Fruit fly (Drosophila melanogaster) whole organism, prepupa: Measurements from ENCODE around the gene Arfip.

ENCODE experiments used
- Blimp-1 ChIP-seq: fragments of 200-800 bp; sonication (Bioruptor generic); optimal IDR thresholded peaks from 3 replicates; lab custom pipeline; 2017; ENCODE audit warnings: missing biosample characterization, missing genetic modification characterization, mild to moderate bottlenecking, moderate library complexity, missing genetic modification reagents
- CG11762 ChIP-seq: fragments of 200-800 bp; sonication (Bioruptor generic); optimal IDR thresholded peaks from 3 replicates; lab custom pipeline; 2016; ENCODE audit warnings: missing biosample characterization, missing genetic modification characterization; ENCODE audit not compliant: insufficient read depth
- CG11902 ChIP-seq: fragments of 200-800 bp; sonication (Bioruptor generic); optimal IDR thresholded peaks from 3 replicates; lab custom pipeline; 2016; ENCODE audit warnings: missing biosample characterization, missing genetic modification characterization
- CG16779 ChIP-seq: fragments of 200-800 bp; sonication (Bioruptor generic); optimal IDR thresholded peaks from 3 replicates; lab custom pipeline; 2017; ENCODE audit warnings: missing biosample characterization, mild to moderate bottlenecking, missing genetic modification characterization
- CG31627 ChIP-seq: fragments of 200-800 bp; sonication (Bioruptor generic); optimal IDR thresholded peaks from 3 replicates; lab custom pipeline; 2016; ENCODE audit warnings: missing biosample characterization, missing genetic modification characterization
- CG34406 ChIP-seq: fragments of 200-800 bp; sonication (Bioruptor generic); optimal IDR thresholded peaks from 3 replicates; lab custom pipeline; 2016; ENCODE audit warnings: missing biosample characterization, missing genetic modification characterization
- CG3919 ChIP-seq: fragments of 200-800 bp; sonication (Bioruptor generic); optimal IDR thresholded peaks from 3 replicates; lab custom pipeline; 2016; ENCODE audit warnings: missing biosample characterization, missing genetic modification characterization
- CG6163 ChIP-seq: fragments of 200-800 bp; sonication (Bioruptor generic); IDR thresholded peaks from 3 replicates; pipeline ENCODE4 v1.3.6; 2022; ENCODE audit warnings: missing biosample characterization, missing genetic modification characterization
- CG6792 ChIP-seq: fragments of 200-800 bp; sonication (Bioruptor generic); optimal IDR thresholded peaks from 3 replicates; lab custom pipeline; 2016; ENCODE audit warnings: missing biosample characterization, missing genetic modification characterization
- CG6808 ChIP-seq: fragments of 200-800 bp; sonication (Bioruptor generic); optimal IDR thresholded peaks from 3 replicates; lab custom pipeline; 2017; ENCODE audit warnings: missing biosample characterization, missing genetic modification characterization, mild to moderate bottlenecking, moderate library complexity, missing genetic modification reagents
- CG6854 ChIP-seq: fragments of 200-800 bp; sonication (Bioruptor generic); optimal IDR thresholded peaks from 2 replicates; lab custom pipeline; 2017; ENCODE audit warnings: missing biosample characterization, mild to moderate bottlenecking, missing genetic modification characterization
- CG8119 ChIP-seq: fragments of 200-800 bp; sonication (Bioruptor generic); IDR thresholded peaks from 3 replicates; pipeline ENCODE4 v1.3.6; 2022; ENCODE audit warnings: missing biosample characterization, missing genetic modification characterization
- CG8632 ChIP-seq: fragments of 200-800 bp; sonication (Bioruptor generic); optimal IDR thresholded peaks from 3 replicates; lab custom pipeline; 2016; ENCODE audit warnings: missing biosample characterization, missing genetic modification characterization
- CG9139 ChIP-seq: fragments of 200-800 bp; sonication (Bioruptor generic); optimal IDR thresholded peaks from 3 replicates; lab custom pipeline; 2017; ENCODE audit warnings: missing biosample characterization, mild to moderate bottlenecking, missing genetic modification characterization
- Eip75B ChIP-seq: fragments of 200-800 bp; sonication (Bioruptor generic); optimal IDR thresholded peaks from 3 replicates; lab custom pipeline; 2016; ENCODE audit warnings: missing biosample characterization, missing genetic modification characterization
- Ets21C ChIP-seq: fragments of 200-800 bp; sonication (Bioruptor generic); optimal IDR thresholded peaks from 3 replicates; lab custom pipeline; 2016; ENCODE audit warnings: missing biosample characterization, missing genetic modification characterization
- Ets96B ChIP-seq: fragments of 200-800 bp; optimal IDR thresholded peaks from 2 replicates; lab custom pipeline; 2019; ENCODE audit warnings: missing biosample characterization, mild to moderate bottlenecking, missing genetic modification characterization, moderate library complexity
- Gug ChIP-seq: fragments of 200-800 bp; sonication (Bioruptor generic); IDR thresholded peaks from 2 replicates; pipeline ENCODE4 v1.3.6; 2022; ENCODE audit warnings: missing biosample characterization, missing genetic modification characterization
- Hr38 ChIP-seq: sonication (Bioruptor generic); optimal IDR thresholded peaks from 2 replicates; lab custom pipeline; 2016; ENCODE audit warnings: missing biosample characterization, missing genetic modification characterization
- Hr39 ChIP-seq: fragments of 200-800 bp; sonication (Bioruptor generic); optimal IDR thresholded peaks from 2 replicates; lab custom pipeline; 2016; ENCODE audit warnings: missing biosample characterization, missing genetic modification characterization
- Hr4 ChIP-seq: fragments of 200-800 bp; sonication (Bioruptor generic); optimal IDR thresholded peaks from 3 replicates; lab custom pipeline; 2016; ENCODE audit warnings: missing biosample characterization, missing genetic modification characterization
- Smox ChIP-seq: fragments of 200-800 bp; sonication (Bioruptor generic); optimal IDR thresholded peaks from 3 replicates; lab custom pipeline; 2016; ENCODE audit warnings: missing biosample characterization, missing genetic modification characterization
- Sox102F ChIP-seq: fragments of 200-800 bp; sonication (Bioruptor generic); optimal IDR thresholded peaks from 2 replicates; lab custom pipeline; 2016; ENCODE audit warnings: missing biosample characterization, mild to moderate bottlenecking, missing genetic modification characterization
- Sox15 ChIP-seq: fragments of 200-800 bp; sonication (Bioruptor generic); optimal IDR thresholded peaks from 3 replicates; lab custom pipeline; 2016; ENCODE audit warnings: missing biosample characterization, missing genetic modification characterization
- dsx ChIP-seq: fragments of 200-800 bp; optimal IDR thresholded peaks from 3 replicates; lab custom pipeline; 2019; ENCODE audit warnings: missing biosample characterization, mild to moderate bottlenecking, missing genetic modification characterization, moderate library complexity; ENCODE audit not compliant: poor library complexity, severe bottlenecking
- eg ChIP-seq: fragments of 200-800 bp; sonication (Bioruptor generic); IDR thresholded peaks from 3 replicates; pipeline ENCODE4 v1.3.6; 2022; ENCODE audit warnings: missing biosample characterization, missing genetic modification characterization
- fd59A ChIP-seq: fragments of 200-800 bp; sonication (Bioruptor generic); optimal IDR thresholded peaks from 2 replicates; lab custom pipeline; 2017; ENCODE audit warnings: missing biosample characterization, mild to moderate bottlenecking, missing genetic modification characterization, missing genetic modification reagents
- fd85E ChIP-seq: fragments of 200-800 bp; sonication (Bioruptor generic); optimal IDR thresholded peaks from 3 replicates; lab custom pipeline; 2016; ENCODE audit warnings: missing biosample characterization, missing genetic modification characterization
- fkh ChIP-seq: fragments of 200-800 bp; sonication (Bioruptor generic); optimal IDR thresholded peaks from 3 replicates; lab custom pipeline; 2017; ENCODE audit warnings: missing biosample characterization, mild to moderate bottlenecking, missing genetic modification characterization, moderate library complexity
- lz ChIP-seq: fragments of 200-800 bp; sonication (Bioruptor generic); optimal IDR thresholded peaks from 3 replicates; lab custom pipeline; 2016; ENCODE audit warnings: missing biosample characterization, missing genetic modification characterization
- net ChIP-seq: fragments of 200-800 bp; sonication (Bioruptor generic); optimal IDR thresholded peaks from 3 replicates; lab custom pipeline; 2016; ENCODE audit warnings: missing biosample characterization, missing genetic modification characterization
- pdm3 ChIP-seq: fragments of 200-800 bp; sonication (Bioruptor generic); optimal IDR thresholded peaks from 3 replicates; lab custom pipeline; 2016; ENCODE audit warnings: missing biosample characterization, missing genetic modification characterization
- salr ChIP-seq, 2 experiments: fragments of 200-800 bp; sonication (Bioruptor generic); optimal IDR thresholded peaks; 3 replicates each; lab custom pipeline; 2016 to 2018; ENCODE audit warnings: missing biosample characterization in 2 of 2, missing genetic modification characterization in 2 of 2, mild to moderate bottlenecking in 1 of 2
- ss ChIP-seq, 2 experiments: fragments of 200-800 bp; sonication (Bioruptor generic); optimal IDR thresholded peaks; 2 replicates in 1 of 2; 3 replicates in 1 of 2; lab custom pipeline; 2017 to 2018; ENCODE audit warnings: mild to moderate bottlenecking in 2 of 2, missing biosample characterization in 2 of 2, missing genetic modification characterization in 2 of 2, moderate library complexity in 1 of 2
- topi ChIP-seq: fragments of 200-800 bp; sonication (Bioruptor generic); optimal IDR thresholded peaks from 3 replicates; lab custom pipeline; 2016; ENCODE audit warnings: missing biosample characterization, missing genetic modification characterization
- vri ChIP-seq: fragments of 200-800 bp; sonication (Bioruptor generic); optimal IDR thresholded peaks from 3 replicates; lab custom pipeline; 2016; ENCODE audit warnings: missing biosample characterization, mild to moderate bottlenecking, missing genetic modification characterization

The Arfip gene

dm6 chr3R:11269013-11269412, 34.2 kb upstream of the Arfip start (continued):
- TF ChIP-seq CG8632 (GFP tag; lab: Kevin White, UChicago) (peak; percentile 13), CG34406 (GFP tag; lab: Kevin White, UChicago) (peak; percentile 24), fd59A (GFP tag; lab: Kevin White, UChicago) (peak; percentile 37), CG6792 (GFP tag; lab: Kevin White, UChicago) (peak; percentile 43), eg (GFP tag; lab: Robert Waterston, UW) (peak; percentile 39; the same call in 1 of the 3 replicates)

dm6 chr3R:11263579-11263978, 28.8 kb upstream of the Arfip start:
- TF ChIP-seq Hr39 (GFP tag; lab: Kevin White, UChicago) = no peak
- TF ChIP-seq ss (GFP tag; optimal IDR thresholded peaks at IDR 0.05; lab: Kevin White, UChicago) = no peak
- TF ChIP-seq fkh = no peak
- TF ChIP-seq eg (GFP tag; lab: Robert Waterston, UW) = no peak
- no peak for TF ChIP-seq CG11762 (GFP tag; lab: Kevin White, UChicago)
- no peak for TF ChIP-seq salr (GFP tag; optimal IDR thresholded peaks at IDR 0.05; lab: Kevin White, UChicago)
- TF ChIP-seq topi (GFP tag; lab: Kevin White, UChicago) = no peak
- TF ChIP-seq lz = no peak
- TF ChIP-seq vri (GFP tag; lab: Kevin White, UChicago) = no peak
- TF ChIP-seq CG3919 (GFP tag; lab: Kevin White, UChicago) = no peak
- TF ChIP-seq Eip75B = no peak
- no peak for TF ChIP-seq Sox102F
- TF ChIP-seq CG31627 (GFP tag; lab: Kevin White, UChicago) = no peak
- no peak for TF ChIP-seq net (GFP tag; lab: Kevin White, UChicago)
- TF ChIP-seq CG11902 (GFP tag; lab: Kevin White, UChicago) = no peak
- TF ChIP-seq Hr38 (GFP tag; lab: Kevin White, UChicago) = no peak
- no peak for TF ChIP-seq Hr4 (GFP tag; lab: Kevin White, UChicago)
- no peak for TF ChIP-seq fd85E (GFP tag; lab: Kevin White, UChicago)

DNA sequence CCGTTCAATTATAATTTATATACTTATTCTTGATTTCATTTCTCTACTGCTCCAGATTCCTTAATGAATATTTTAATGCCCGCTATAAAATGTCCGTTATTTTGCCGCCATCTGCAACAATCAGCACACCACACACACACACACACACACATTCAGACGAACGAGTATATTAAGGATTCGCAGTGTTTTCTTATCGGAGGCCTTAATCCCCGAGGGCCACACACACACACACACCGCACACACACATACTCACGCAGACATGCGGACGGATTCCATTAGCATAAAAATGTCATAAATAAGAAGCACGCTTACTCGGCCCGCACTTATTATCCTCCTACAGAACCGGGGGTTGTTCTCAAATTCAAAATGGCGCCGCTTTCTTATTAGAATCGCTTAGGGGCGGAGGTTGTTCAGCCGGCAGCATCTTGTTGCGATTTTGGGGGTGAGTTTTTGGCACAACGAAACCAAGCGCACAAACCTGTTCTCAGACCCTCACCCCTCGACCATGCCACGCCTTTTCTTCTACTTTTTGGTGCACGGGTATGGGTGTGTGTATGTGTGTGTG, 26.2 kb upstream of the Arfip start:
- TF ChIP-seq CG6854 (GFP tag; lab: Kevin White, UChicago) (no peak), CG6792 (GFP tag; lab: Kevin White, UChicago) (no peak), CG6163 (GFP tag; lab: Robert Waterston, UW) (no peak), CG9139 (GFP tag; lab: Kevin White, UChicago) (no peak), Ets96B (tag; lab: Kevin White, UChicago) (no peak), Ets21C (GFP tag; lab: Kevin White, UChicago) (no peak), fd85E (GFP tag; lab: Kevin White, UChicago) (no peak), fd59A (GFP tag; lab: Kevin White, UChicago) (no peak), CG8632 (GFP tag; lab: Kevin White, UChicago) (no peak), dsx (GFP tag; lab: Kevin White, UChicago) (no peak), lz (no peak), CG8119 (GFP tag; lab: Robert Waterston, UW) (no peak), Gug (GFP tag; lab: Robert Waterston, UW) (no peak)
- TF ChIP-seq, all 60 proteins: peak for 0

dm6 chr3R:11257537-11257936, 22.7 kb upstream of the Arfip start:
- TF ChIP-seq fd59A (GFP tag; lab: Kevin White, UChicago) = no peak

- no peak for TF ChIP-seq Sox15 (GFP tag; lab: Kevin White, UChicago)
- TF ChIP-seq Ets21C (GFP tag; lab: Kevin White, UChicago) = no peak
- no peak for TF ChIP-seq vri (GFP tag; lab: Kevin White, UChicago)
- TF ChIP-seq Smox (GFP tag; lab: Kevin White, UChicago) = no peak
- TF ChIP-seq Blimp-1 (GFP tag; lab: Kevin White, UChicago) = no peak
- TF ChIP-seq pdm3 = no peak
- TF ChIP-seq Hr39 (GFP tag; lab: Kevin White, UChicago) = no peak
- no peak for TF ChIP-seq topi (GFP tag; lab: Kevin White, UChicago)
- TF ChIP-seq CG16779 (tag; lab: Kevin White, UChicago) = no peak
- no peak for TF ChIP-seq CG6163 (GFP tag; lab: Robert Waterston, UW)
- TF ChIP-seq CG6808 (GFP tag; lab: Kevin White, UChicago) = no peak
Measured at dm6 chr3R:11254382-11254953, 19.7 kb upstream of the Arfip start.
